Worm (Caenorhabditis elegans) whole organism, late embryonic: ENCODE results near the gene clec-230.
"Not testable (repeated sequence)": the region's sequence is repeated elsewhere in the genome, so short reads cannot be mapped to it uniquely, and the experiment has no call there.

ENCODE experiments used
- ahr-1 ChIP-seq: sonication (generic microtip); optimal IDR thresholded peaks from 2 replicates; lab custom pipeline; 2016; ENCODE audit warnings: missing genetic modification characterization, missing compliant biosample characterization
- ama-1 ChIP-seq: fragments of 150-350 bp; optimal IDR thresholded peaks from 2 replicates; lab custom pipeline; 2014
- fax-1 ChIP-seq: sonication (generic microtip); optimal IDR thresholded peaks from 2 replicates; lab custom pipeline; 2016; ENCODE audit warnings: missing genotype, missing genetic modification characterization, missing compliant biosample characterization
- sox-4 ChIP-seq: sonication (generic microtip); optimal IDR thresholded peaks from 2 replicates; lab custom pipeline; 2017; ENCODE audit warnings: mild to moderate bottlenecking, missing genetic modification characterization, inconsistent platforms, missing compliant biosample characterization
- unc-3 ChIP-seq, 2 experiments: fragments of 200-800 bp in 1 of 2; sonication (Bioruptor generic) in 1 of 2; sonication (generic microtip) in 1 of 2; conservative IDR thresholded peaks in 1 of 2; optimal IDR thresholded peaks in 1 of 2; 2 replicates each; pipeline versions ENCODE4 v1.3.6 to Lab custom; 2016 to 2022; ENCODE audit warnings: missing compliant biosample characterization in 2 of 2, missing genetic modification characterization in 2 of 2, missing genetic modification reagents in 1 of 2

ce11 chrV:15361412-15361811 lies 12.5 kb upstream of the clec-230 start, which contains the start of gene ech-1.1:
- not testable (repeated sequence) for TF ChIP-seq sox-4 (tag; lab: Kevin White, UChicago); fax-1 (tag; lab: Kevin White, UChicago); unc-3 (GFP tag; conservative IDR thresholded peaks at IDR 0.05; lab: Robert Waterston, UW); unc-3 (tag; optimal IDR thresholded peaks at IDR 0.05; lab: Kevin White, UChicago); ahr-1 (tag; lab: Kevin White, UChicago); ama-1 (lab: Kevin White, UChicago)
